Worm (Caenorhabditis elegans) whole organism, L4 larva: ENCODE results near the gene best-24.

Experiments used
- ceh-28 ChIP-seq: fragments of 150-350 bp; optimal IDR thresholded peaks from 2 replicates; lab custom pipeline; 2014; ENCODE audit warnings: missing biosample characterization, missing genetic modification reagents, missing genetic modification characterization
- fos-1 ChIP-seq: fragments of 150-350 bp; optimal IDR thresholded peaks from 2 replicates; lab custom pipeline; 2014; ENCODE audit warnings: missing biosample characterization, missing genetic modification characterization

- TF ChIP-seq ceh-28 (no peak), fos-1 (tag; lab: Kevin White, UChicago) (no peak)
Observed at ce11 chrIII:7922207-7922606, 21.4 kb downstream of the best-24 start, which contains the start of gene C29E4.17.
